Fruit fly (Drosophila melanogaster): ENCODE measurements around the gene CG17361.

The CG17361 gene

dm6 chr3L:14006704-14007126, 9.7 kb downstream of the CG17361 start (continued):
- TF ChIP-seq chinmo (GFP tag; IDR thresholded peaks at IDR 0.05; ENCODE audit: partially characterized antibody) (peak; percentile 88; the same call in 2 of the 4 replicates), CG11696 (GFP tag; IDR thresholded peaks at IDR 0.05) (no peak), sr (GFP tag; IDR thresholded peaks at IDR 0.05) (0 out of 3 replicates have a peak, but pooled peaks have one; percentile 28), dan (GFP tag; IDR thresholded peaks at IDR 0.05) (no peak), unc-4 (GFP tag; IDR thresholded peaks at IDR 0.05; ENCODE audit: partially characterized antibody) (peak; percentile 25; the same call in 1 of the 2 replicates), cas (GFP tag; IDR thresholded peaks at IDR 0.05) (no peak), Gsc (GFP tag; IDR thresholded peaks at IDR 0.05) (no peak), ro (GFP tag; IDR thresholded peaks at IDR 0.05) (no peak), fd64A (GFP tag; optimal IDR thresholded peaks at IDR 0.05) (no peak), gem (tag; optimal IDR thresholded peaks at IDR 0.05) (no peak), CG12769 (tag; optimal IDR thresholded peaks at IDR 0.05) (no peak), YL-1 (GFP tag; optimal IDR thresholded peaks at IDR 0.05) (peak; percentile 66), ci (GFP tag; IDR thresholded peaks at IDR 0.05) (peak; percentile 51; the same call in 1 of the 3 replicates), HmgZ (tag; optimal IDR thresholded peaks at IDR 0.05) (no peak), Jarid2 (GFP tag; optimal IDR thresholded peaks at IDR 0.05) (no peak), cg (GFP tag; optimal IDR thresholded peaks at IDR 0.05) (peak; percentile 61), CG11695 (GFP tag; IDR thresholded peaks at IDR 0.05) (peak; percentile 39; the same call in 1 of the 3 replicates), CG8765 (GFP tag; IDR thresholded peaks at IDR 0.05) (no peak), CG8924 (tag; optimal IDR thresholded peaks at IDR 0.05) (peak; percentile 26), CG17359 (tag; optimal IDR thresholded peaks at IDR 0.05) (peak; percentile 1), CG13624 (GFP tag; optimal IDR thresholded peaks at IDR 0.05) (no peak), row (GFP tag; IDR thresholded peaks at IDR 0.05) (peak; percentile 67), CG34422 (GFP tag; IDR thresholded peaks at IDR 0.05) (0 out of 3 replicates have a peak, but pooled peaks have one; percentile 45), vvl (GFP tag; IDR thresholded peaks at IDR 0.05) (peak; percentile 7; the same call in 1 of the 2 replicates), Xbp1 (GFP tag; optimal IDR thresholded peaks at IDR 0.05) (no peak), tgo (GFP tag; IDR thresholded peaks at IDR 0.05) (0 out of 3 replicates have a peak, but pooled peaks have one; percentile 18), CG7839 (tag; optimal IDR thresholded peaks at IDR 0.05) (no peak), ewg (GFP tag; optimal IDR thresholded peaks at IDR 0.05) (peak; percentile 94), CG10366 (GFP tag; IDR thresholded peaks at IDR 0.05) (peak; percentile 17; the same call in 1 of the 2 replicates), emc (GFP tag; optimal IDR thresholded peaks at IDR 0.05) (no peak), crp (GFP tag; optimal IDR thresholded peaks at IDR 0.05) (no peak), CG13287 (GFP tag; IDR thresholded peaks at IDR 0.05; ENCODE audit: partially characterized antibody) (peak; percentile 53; the same call in 1 of the 2 replicates), CG14710 (tag; optimal IDR thresholded peaks at IDR 0.05) (peak; percentile 7), CG6813 (GFP tag; optimal IDR thresholded peaks at IDR 0.05) (no peak), Drgx (GFP tag; IDR thresholded peaks at IDR 0.05) (peak; percentile 43; the same call in 1 of the 2 replicates), ATbp (GFP tag; optimal IDR thresholded peaks at IDR 0.05) (no peak)

DNA sequence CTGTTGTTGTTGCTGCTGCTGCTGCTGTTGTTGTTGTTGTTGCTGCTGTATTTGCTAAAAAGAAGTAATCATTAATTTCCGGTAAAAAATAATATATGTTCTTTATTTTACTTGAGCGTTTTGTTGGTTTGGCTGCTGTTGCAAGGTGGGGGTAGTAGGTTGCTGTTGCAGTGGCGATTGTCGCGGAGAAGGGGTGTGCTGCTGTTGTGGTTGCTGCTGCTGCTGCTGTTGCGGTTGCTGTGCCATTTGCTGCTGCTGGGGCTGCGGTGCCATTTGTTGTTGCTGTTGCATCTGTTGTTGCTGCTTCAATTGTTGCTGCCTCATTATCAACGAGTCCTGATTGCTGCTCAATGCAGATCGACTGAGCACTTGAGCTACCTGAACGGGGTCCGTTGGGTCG, 28.7 kb downstream of the CG17361 start:
- TF ChIP-seq CG4360 (GFP tag; IDR thresholded peaks at IDR 0.05), result peak; percentile 37; the same call in 1 of the 2 replicates
- TF ChIP-seq Dfd (GFP tag; optimal IDR thresholded peaks at IDR 0.05), result peak in 1 of 2 experiments; percentile 77
- no peak for TF ChIP-seq CG32772 (GFP tag; IDR thresholded peaks at IDR 0.05)
- TF ChIP-seq eyg (GFP tag; optimal IDR thresholded peaks at IDR 0.05), result no peak
